Worm (Caenorhabditis elegans): ENCODE measurements around the gene gpx-3.

Gene gpx-3

DNA sequence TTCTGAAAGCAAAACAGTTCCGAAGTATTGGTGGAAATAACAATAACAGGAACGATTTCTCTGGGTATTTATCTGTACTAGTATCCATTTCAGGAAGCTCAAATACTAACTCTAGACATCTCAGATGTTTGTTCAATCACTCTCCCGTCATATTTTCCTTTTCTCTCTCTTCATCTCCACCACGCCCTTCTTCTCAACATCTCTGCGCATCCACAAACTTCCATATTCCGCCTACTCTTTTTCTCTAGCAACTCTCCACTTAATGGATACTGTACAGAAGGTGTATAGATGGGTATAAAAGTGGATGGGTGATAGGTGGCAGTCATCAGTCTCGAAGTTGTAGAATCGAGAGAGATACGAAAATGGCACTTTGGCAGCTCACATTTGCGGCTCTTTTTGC lies 3.4 kb upstream of the gpx-3 start, which contains the start of gene gpx-5 (continued):
- TF ChIP-seq nhr-71 (tag; optimal IDR thresholded peaks at IDR 0.05) (peak; percentile 42), fkh-4 (tag; optimal IDR thresholded peaks at IDR 0.05; ENCODE audit: borderline replicate concordance) (no peak), lin-14 (GFP tag; optimal IDR thresholded peaks at IDR 0.05) (peak; percentile 69), pag-3 (tag; optimal IDR thresholded peaks at IDR 0.05; ENCODE audit: borderline replicate concordance, insufficient read depth) (no peak), elt-3 (tag; optimal IDR thresholded peaks at IDR 0.05) (peak in 2 of 6 experiments; percentile 16 to 40), fkh-10 (GFP tag; optimal IDR thresholded peaks at IDR 0.05) (no peak), ets-5 (GFP tag; IDR thresholded peaks at IDR 0.05) (no peak), tbx-2 (tag; optimal IDR thresholded peaks at IDR 0.05) (peak; percentile 24)

DNA sequence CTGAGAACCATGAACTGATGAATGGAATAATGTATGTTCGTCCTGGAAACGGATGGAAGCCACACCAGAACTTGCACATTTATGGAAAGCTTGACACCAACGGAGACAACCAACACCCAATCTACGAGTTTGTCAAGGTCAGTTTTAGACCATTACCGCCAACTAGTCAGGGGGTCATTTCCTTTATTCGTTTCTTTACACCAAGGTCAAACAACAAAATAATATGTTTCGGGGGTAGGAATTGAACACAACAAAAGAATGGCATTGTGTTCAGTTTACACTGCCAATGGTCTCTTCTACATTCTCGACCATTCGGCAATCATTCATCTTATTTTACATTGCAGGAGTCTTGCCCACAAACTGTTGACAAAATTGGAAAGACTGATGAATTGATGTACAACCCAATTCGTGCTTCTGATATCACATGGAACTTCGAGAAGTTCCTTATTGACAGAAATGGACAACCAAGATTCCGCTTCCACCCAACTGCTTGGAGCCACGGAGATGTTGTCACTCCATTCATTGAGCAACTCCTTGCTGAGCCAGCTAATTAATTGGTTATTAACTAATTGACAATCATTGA lies 2.1 kb upstream of the gpx-3 start:
- TF ChIP-seq nhr-85 (tag) (peak; percentile 69), grh-1 (GFP tag; IDR thresholded peaks at IDR 0.05) (0 out of 2 replicates have a peak, but pooled peaks have one; percentile 7), tbx-2 (tag; optimal IDR thresholded peaks at IDR 0.05) (no peak)

DNA sequence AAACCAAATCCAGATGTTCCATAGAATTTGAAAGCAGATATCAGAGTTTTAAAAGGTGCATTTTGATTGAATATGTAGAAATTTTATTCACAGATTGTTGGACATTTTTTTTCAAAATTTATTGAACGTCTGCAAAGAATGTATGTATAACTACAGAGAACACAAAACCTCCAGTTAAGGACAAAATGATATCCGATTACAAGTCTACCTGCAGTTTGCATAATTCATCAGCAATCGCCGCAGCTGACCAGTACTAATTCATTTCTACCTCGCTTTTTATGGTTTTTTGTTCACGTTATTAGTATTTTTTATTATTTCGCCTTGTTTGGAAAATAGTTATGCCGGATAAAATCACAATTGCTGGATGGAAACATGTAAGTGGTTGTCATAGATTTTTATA lies 1.4 kb downstream of the gpx-3 start, which contains the start of gene del-8:
Gene del-8 (plus strand): TSS at position 301 of the 400 bp plus-strand sequence.
- TF ChIP-seq nhr-12 (tag; optimal IDR thresholded peaks at IDR 0.05) (no peak), isw-1 (GFP tag; IDR thresholded peaks at IDR 0.05) (no peak), unc-98 (GFP tag; IDR thresholded peaks at IDR 0.05) (no peak), snu-23 (GFP tag; optimal IDR thresholded peaks at IDR 0.05) (no peak), nhr-11 (tag; optimal IDR thresholded peaks at IDR 0.05) (no peak), hpl-2 (GFP tag; optimal IDR thresholded peaks at IDR 0.05) (no peak), nhr-19 (GFP tag; conservative IDR thresholded peaks at IDR 0.05) (no peak), lsy-2 (tag; optimal IDR thresholded peaks at IDR 0.05) (no peak), mdl-1 (tag; optimal IDR thresholded peaks at IDR 0.05) (no peak), nhr-90 (tag; optimal IDR thresholded peaks at IDR 0.05; ENCODE audit: poor library complexity) (no peak), pax-3 (tag; optimal IDR thresholded peaks at IDR 0.05) (no peak), lin-14 (GFP tag; optimal IDR thresholded peaks at IDR 0.05) (no peak)

DNA sequence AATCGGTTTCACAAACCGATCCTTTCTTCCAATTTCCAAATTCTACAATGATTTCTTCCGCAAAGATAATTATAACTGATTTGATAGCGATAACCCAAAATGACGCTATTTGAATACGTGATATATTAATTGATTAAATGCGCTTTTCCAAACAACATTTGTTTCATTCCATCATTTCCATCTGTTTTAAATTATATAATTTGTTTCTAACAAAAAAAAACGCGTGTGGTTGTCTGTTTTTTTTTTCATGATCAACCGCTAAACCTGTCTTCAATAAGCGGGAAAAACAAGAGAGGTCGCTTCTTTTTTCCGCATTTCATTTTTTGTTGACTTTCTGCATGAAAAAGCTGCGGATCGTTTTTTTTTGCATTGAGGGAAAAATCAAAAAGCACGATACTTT lies 9.6 kb downstream of the gpx-3 start:
- no peak for TF ChIP-seq vab-15 (tag; optimal IDR thresholded peaks at IDR 0.05)
- TF ChIP-seq fkh-4 (tag; optimal IDR thresholded peaks at IDR 0.05; ENCODE audit: borderline replicate concordance): peak; percentile 75
- no peak for TF ChIP-seq nhr-76 (tag; optimal IDR thresholded peaks at IDR 0.05)
- no peak for TF ChIP-seq skn-1 (tag; optimal IDR thresholded peaks at IDR 0.05)
- TF ChIP-seq nhr-28 (tag; optimal IDR thresholded peaks at IDR 0.05): no peak
- no peak for TF ChIP-seq lin-35 (GFP tag; optimal IDR thresholded peaks at IDR 0.05)
- TF ChIP-seq fos-1 (tag; optimal IDR thresholded peaks at IDR 0.05): no peak
- no peak for TF ChIP-seq jun-1 (tag; optimal IDR thresholded peaks at IDR 0.05)
- no peak for TF ChIP-seq ceh-82 (tag; optimal IDR thresholded peaks at IDR 0.05)
- TF ChIP-seq nhr-47 (tag; optimal IDR thresholded peaks at IDR 0.05): no peak
- TF ChIP-seq lin-39 (tag; optimal IDR thresholded peaks at IDR 0.05): no peak
- no peak for TF ChIP-seq nhr-77 (tag; optimal IDR thresholded peaks at IDR 0.05)
- no peak for TF ChIP-seq grh-1 (GFP tag; IDR thresholded peaks at IDR 0.05)
- TF ChIP-seq lin-13 (GFP tag; optimal IDR thresholded peaks at IDR 0.05): no peak
- TF ChIP-seq nhr-19 (GFP tag; conservative IDR thresholded peaks at IDR 0.05): no peak
- TF ChIP-seq dsc-1 (tag; optimal IDR thresholded peaks at IDR 0.05): peak; percentile 94
- TF ChIP-seq C04F5.9 (tag; optimal IDR thresholded peaks at IDR 0.05): no peak
- no peak for TF ChIP-seq unc-86 (tag; optimal IDR thresholded peaks at IDR 0.05)
- no peak for TF ChIP-seq C16A3.4 (tag; optimal IDR thresholded peaks at IDR 0.05)
- no peak for TF ChIP-seq efl-1 (optimal IDR thresholded peaks at IDR 0.05)
- peak in 1 of 2 experiments; percentile 21 for TF ChIP-seq efl-1 (GFP tag; optimal IDR thresholded peaks at IDR 0.05 in 1 of 2)
